Worm (Caenorhabditis elegans) whole organism, late embryonic: ENCODE measurements around the gene ZK666.11.

ENCODE experiments used
- dve-1 ChIP-seq: sonication (generic microtip); optimal IDR thresholded peaks from 2 replicates; lab custom pipeline; 2017; ENCODE audit warnings: antibody characterized with exemption, mild to moderate bottlenecking, missing genetic modification characterization, missing compliant biosample characterization
- sdc-2 ChIP-seq: sonication (generic microtip); optimal IDR thresholded peaks from 2 replicates; lab custom pipeline; 2016; ENCODE audit warnings: missing genotype, missing genetic modification characterization, missing compliant biosample characterization

DNA sequence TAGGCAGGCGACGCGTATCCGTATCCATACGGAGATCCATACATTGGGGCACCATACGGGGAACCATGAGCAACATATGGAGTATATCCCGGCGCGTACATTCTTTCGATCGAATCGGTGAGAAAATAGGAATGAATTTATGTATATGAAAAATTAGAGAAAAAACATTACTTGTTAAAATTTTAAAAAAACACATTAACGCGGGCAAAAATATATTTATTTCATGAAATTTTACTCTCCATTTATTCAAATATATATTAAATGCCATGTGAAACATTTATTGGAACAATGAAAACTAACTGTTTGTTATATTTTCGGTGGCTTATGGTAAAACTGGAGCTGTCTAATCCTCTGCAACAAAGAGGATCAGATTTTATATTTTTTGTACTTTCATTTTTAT lies 10.5 kb upstream of the ZK666.11 start, which contains the start of gene ZK666.2:
- TF ChIP-seq sdc-2 (no peak), dve-1 (tag; lab: Kevin White, UChicago) (no peak)
